Worm (Caenorhabditis elegans) whole organism, young adult: ENCODE results near the gene gst-28.

ENCODE experiments used
- B0019.2 ChIP-seq: fragments of 200-800 bp; sonication (Bioruptor generic); conservative IDR thresholded peaks from 2 replicates; pipeline ENCODE4 v1.3.6; 2022; ENCODE audit warnings: missing genetic modification reagents, missing genetic modification characterization, missing compliant biosample characterization
- B0035.1 ChIP-seq: sonication (generic microtip); optimal IDR thresholded peaks from 2 replicates; lab custom pipeline; 2016; ENCODE audit warnings: missing genetic modification characterization, mild to moderate bottlenecking, missing compliant biosample characterization, missing genotype, missing genetic modification reagents
- F22D6.2 ChIP-seq: sonication (generic microtip); optimal IDR thresholded peaks from 2 replicates; lab custom pipeline; 2016; ENCODE audit warnings: mild to moderate bottlenecking, missing genetic modification characterization, missing compliant biosample characterization
- F23B12.7 ChIP-seq: sonication (generic microtip); optimal IDR thresholded peaks from 2 replicates; lab custom pipeline; 2017; ENCODE audit warnings: missing genetic modification characterization, mild to moderate bottlenecking, missing compliant biosample characterization, antibody characterized with exemption, moderate library complexity; ENCODE audit not compliant: insufficient read depth
- F37B4.10 ChIP-seq: fragments of 200-800 bp; sonication (Bioruptor generic); IDR thresholded peaks from 2 replicates; pipeline ENCODE4 v1.3.6; 2022; ENCODE audit warnings: missing genetic modification characterization, missing compliant biosample characterization
- F52B5.7 ChIP-seq: sonication (generic microtip); optimal IDR thresholded peaks from 2 replicates; lab custom pipeline; 2016; ENCODE audit warnings: mild to moderate bottlenecking, missing genetic modification characterization, missing compliant biosample characterization
- K12H6.12 ChIP-seq: fragments of 200-800 bp; sonication (Bioruptor generic); optimal IDR thresholded peaks from 2 replicates; lab custom pipeline; 2018; ENCODE audit warnings: mild to moderate bottlenecking, missing genetic modification characterization, missing compliant biosample characterization
- T07F8.4 ChIP-seq: sonication (generic microtip); optimal IDR thresholded peaks from 2 replicates; lab custom pipeline; 2016; ENCODE audit warnings: mild to moderate bottlenecking, missing genetic modification characterization, moderate library complexity, missing compliant biosample characterization
- aptf-3 ChIP-seq: fragments of 200-800 bp; sonication (Bioruptor generic); IDR thresholded peaks from 2 replicates; pipeline ENCODE4 v1.3.6; 2022; ENCODE audit warnings: missing genetic modification characterization, missing compliant biosample characterization
- attf-3 ChIP-seq: fragments of 200-800 bp; sonication (Bioruptor generic); conservative IDR thresholded peaks from 2 replicates; pipeline ENCODE4 v1.3.6; 2022; ENCODE audit warnings: missing genetic modification reagents, missing genetic modification characterization, missing compliant biosample characterization
- bed-2 ChIP-seq: fragments of 200-800 bp; sonication (Bioruptor generic); IDR thresholded peaks from 2 replicates; pipeline ENCODE4 v1.3.6; 2022; ENCODE audit warnings: missing genetic modification reagents, missing genetic modification characterization, missing compliant biosample characterization
- ccch-3 ChIP-seq: fragments of 200-800 bp; sonication (Bioruptor generic); optimal IDR thresholded peaks from 2 replicates; lab custom pipeline; 2018; ENCODE audit warnings: mild to moderate bottlenecking, missing genetic modification characterization, missing compliant biosample characterization
- cebp-1 ChIP-seq, 2 experiments: fragments of 200-800 bp in 1 of 2; sonication (Bioruptor generic) in 1 of 2; sonication (generic microtip) in 1 of 2; IDR thresholded peaks in 1 of 2; optimal IDR thresholded peaks in 1 of 2; 2 replicates each; pipeline versions ENCODE4 v1.3.6 to Lab custom; 2017 to 2022; ENCODE audit warnings: missing compliant biosample characterization in 2 of 2, missing genetic modification characterization in 2 of 2, mild to moderate bottlenecking in 1 of 2, missing genetic modification reagents in 1 of 2, moderate library complexity in 1 of 2
- ceh-40 ChIP-seq: fragments of 200-800 bp; sonication (Bioruptor generic); IDR thresholded peaks from 2 replicates; pipeline ENCODE4 v1.3.6; 2022; ENCODE audit warnings: missing genetic modification characterization, missing compliant biosample characterization
- ceh-91 ChIP-seq: fragments of 200-800 bp; sonication (Bioruptor generic); IDR thresholded peaks from 2 replicates; pipeline ENCODE4 v1.3.6; 2022; ENCODE audit warnings: missing genetic modification reagents, missing genetic modification characterization, missing compliant biosample characterization
- dpff-1 ChIP-seq: sonication (generic microtip); optimal IDR thresholded peaks from 2 replicates; lab custom pipeline; 2017; ENCODE audit warnings: mild to moderate bottlenecking, missing genetic modification characterization, missing compliant biosample characterization
- dpl-1 ChIP-seq: fragments of 150-350 bp; optimal IDR thresholded peaks from 2 replicates; lab custom pipeline; 2014; ENCODE audit warnings: missing biosample characterization, missing genetic modification reagents, missing genetic modification characterization
- egl-44 ChIP-seq: fragments of 200-800 bp; sonication (Bioruptor generic); IDR thresholded peaks from 2 replicates; pipeline ENCODE4 v1.3.6; 2022; ENCODE audit warnings: missing genetic modification reagents, missing genetic modification characterization, missing compliant biosample characterization
- gei-17 ChIP-seq: fragments of 200-800 bp; sonication (Bioruptor generic); optimal IDR thresholded peaks from 2 replicates; lab custom pipeline; 2018; ENCODE audit warnings: mild to moderate bottlenecking, missing genetic modification characterization, missing compliant biosample characterization
- hmg-1.2 ChIP-seq: fragments of 200-800 bp; sonication (Bioruptor generic); IDR thresholded peaks from 2 replicates; pipeline ENCODE4 v1.3.6; 2022; ENCODE audit warnings: missing genetic modification reagents, missing genetic modification characterization, missing compliant biosample characterization
- hmg-20 ChIP-seq: fragments of 200-800 bp; sonication (Bioruptor generic); IDR thresholded peaks from 2 replicates; pipeline ENCODE4 v1.3.6; 2022; ENCODE audit warnings: missing genetic modification reagents, missing genetic modification characterization, missing compliant biosample characterization
- hsf-1 ChIP-seq: fragments of 200-800 bp; sonication (Bioruptor generic); IDR thresholded peaks from 2 replicates; pipeline ENCODE4 v1.3.6; 2022; ENCODE audit warnings: missing genetic modification reagents, missing genetic modification characterization, missing compliant biosample characterization
- let-607 ChIP-seq, 2 experiments: fragments of 200-800 bp in 1 of 2; sonication (Bioruptor generic) in 1 of 2; sonication (generic microtip) in 1 of 2; optimal IDR thresholded peaks; 2 replicates each; lab custom pipeline; 2016 to 2018; ENCODE audit warnings: mild to moderate bottlenecking in 2 of 2, missing compliant biosample characterization in 2 of 2, missing genetic modification characterization in 2 of 2, moderate library complexity in 2 of 2, missing genotype in 1 of 2
- lin-54 ChIP-seq: fragments of 200-800 bp; sonication (Bioruptor generic); optimal IDR thresholded peaks from 2 replicates; lab custom pipeline; 2018; ENCODE audit warnings: mild to moderate bottlenecking, missing genetic modification characterization, missing compliant biosample characterization
- lsl-1 ChIP-seq: fragments of 200-800 bp; sonication (Bioruptor generic); optimal IDR thresholded peaks from 2 replicates; lab custom pipeline; 2018; ENCODE audit warnings: mild to moderate bottlenecking, missing genetic modification characterization, moderate library complexity, missing compliant biosample characterization
- madf-10 ChIP-seq: sonication (generic microtip); optimal IDR thresholded peaks from 2 replicates; lab custom pipeline; 2016; ENCODE audit warnings: mild to moderate bottlenecking, missing genetic modification characterization, missing compliant biosample characterization
- madf-3 ChIP-seq: fragments of 200-800 bp; sonication (Bioruptor generic); IDR thresholded peaks from 2 replicates; pipeline ENCODE4 v1.3.6; 2022; ENCODE audit warnings: missing genetic modification reagents, missing genetic modification characterization, missing compliant biosample characterization
- mcd-1 ChIP-seq: fragments of 200-800 bp; sonication (Bioruptor generic); IDR thresholded peaks from 2 replicates; pipeline ENCODE4 v1.3.6; 2022; ENCODE audit warnings: missing genetic modification reagents, missing genetic modification characterization, missing compliant biosample characterization
- mel-28 ChIP-seq: sonication (generic microtip); optimal IDR thresholded peaks from 2 replicates; lab custom pipeline; 2016; ENCODE audit warnings: borderline replicate concordance, mild to moderate bottlenecking, missing genetic modification characterization, missing compliant biosample characterization
- nfya-2 ChIP-seq: fragments of 200-800 bp; sonication (Bioruptor generic); IDR thresholded peaks from 2 replicates; pipeline ENCODE4 v1.3.6; 2022; ENCODE audit warnings: missing genetic modification reagents, missing genetic modification characterization, missing compliant biosample characterization
- nfyb-1 ChIP-seq: fragments of 200-800 bp; sonication (Bioruptor generic); IDR thresholded peaks from 2 replicates; pipeline ENCODE4 v1.3.6; 2022; ENCODE audit warnings: missing genetic modification reagents, missing genetic modification characterization, missing compliant biosample characterization
- nhr-120 ChIP-seq: fragments of 200-800 bp; sonication (Bioruptor generic); IDR thresholded peaks from 2 replicates; pipeline ENCODE4 v1.3.6; 2022; ENCODE audit warnings: missing genetic modification characterization, missing compliant biosample characterization
- nhr-179 ChIP-seq: sonication (generic microtip); optimal IDR thresholded peaks from 2 replicates; lab custom pipeline; 2016; ENCODE audit warnings: mild to moderate bottlenecking, missing genetic modification characterization, missing compliant biosample characterization
- nhr-27 ChIP-seq: fragments of 200-800 bp; sonication (Bioruptor generic); optimal IDR thresholded peaks from 2 replicates; lab custom pipeline; 2018; ENCODE audit warnings: mild to moderate bottlenecking, missing genetic modification characterization, moderate library complexity, missing compliant biosample characterization
- nhr-80 ChIP-seq: sonication (generic microtip); optimal IDR thresholded peaks from 2 replicates; lab custom pipeline; 2016; ENCODE audit warnings: missing genetic modification characterization, missing compliant biosample characterization
- rcor-1 ChIP-seq: fragments of 200-800 bp; sonication (Bioruptor generic); IDR thresholded peaks from 2 replicates; pipeline ENCODE4 v1.3.6; 2022; ENCODE audit warnings: missing genetic modification reagents, missing genetic modification characterization, missing compliant biosample characterization
- sdz-38 ChIP-seq: sonication (generic microtip); optimal IDR thresholded peaks from 2 replicates; lab custom pipeline; 2016; ENCODE audit warnings: missing genotype, missing genetic modification characterization, missing compliant biosample characterization
- sptf-2 ChIP-seq: fragments of 200-800 bp; sonication (Bioruptor generic); optimal IDR thresholded peaks from 2 replicates; lab custom pipeline; 2018; ENCODE audit warnings: mild to moderate bottlenecking, missing genetic modification characterization, missing compliant biosample characterization
- unc-62 ChIP-seq: fragments of 150-350 bp; optimal IDR thresholded peaks from 2 replicates; lab custom pipeline; 2014; ENCODE audit warnings: missing biosample characterization, missing genetic modification reagents, missing genetic modification characterization
- xnd-1 ChIP-seq: sonication (generic microtip); optimal IDR thresholded peaks from 2 replicates; lab custom pipeline; 2016; ENCODE audit warnings: missing genotype, missing genetic modification reagents, missing genetic modification characterization, missing compliant biosample characterization
- zim-3 ChIP-seq: sonication (generic microtip); optimal IDR thresholded peaks from 2 replicates; lab custom pipeline; 2017; ENCODE audit warnings: mild to moderate bottlenecking, missing genetic modification characterization, moderate library complexity, missing compliant biosample characterization
- ztf-18 ChIP-seq: sonication (generic microtip); optimal IDR thresholded peaks from 2 replicates; lab custom pipeline; 2016; ENCODE audit warnings: missing genotype, mild to moderate bottlenecking, missing genetic modification characterization, missing compliant biosample characterization
- ztf-25 ChIP-seq: fragments of 200-800 bp; sonication (Bioruptor generic); IDR thresholded peaks from 2 replicates; pipeline ENCODE4 v1.3.6; 2022; ENCODE audit warnings: missing genetic modification reagents, missing genetic modification characterization, missing compliant biosample characterization
- ztf-28 ChIP-seq: fragments of 200-800 bp; sonication (Bioruptor generic); IDR thresholded peaks from 2 replicates; pipeline ENCODE4 v1.3.6; 2022; ENCODE audit warnings: missing genetic modification reagents, missing genetic modification characterization, missing compliant biosample characterization
- ztf-3 ChIP-seq: fragments of 200-800 bp; sonication (Bioruptor generic); optimal IDR thresholded peaks from 2 replicates; lab custom pipeline; 2018; ENCODE audit warnings: mild to moderate bottlenecking, missing genetic modification characterization, missing compliant biosample characterization
- ztf-6 ChIP-seq: fragments of 200-800 bp; sonication (Bioruptor generic); IDR thresholded peaks from 2 replicates; pipeline ENCODE4 v1.3.6; 2022; ENCODE audit warnings: missing genetic modification reagents, missing genetic modification characterization, missing compliant biosample characterization

Gene gst-28

DNA sequence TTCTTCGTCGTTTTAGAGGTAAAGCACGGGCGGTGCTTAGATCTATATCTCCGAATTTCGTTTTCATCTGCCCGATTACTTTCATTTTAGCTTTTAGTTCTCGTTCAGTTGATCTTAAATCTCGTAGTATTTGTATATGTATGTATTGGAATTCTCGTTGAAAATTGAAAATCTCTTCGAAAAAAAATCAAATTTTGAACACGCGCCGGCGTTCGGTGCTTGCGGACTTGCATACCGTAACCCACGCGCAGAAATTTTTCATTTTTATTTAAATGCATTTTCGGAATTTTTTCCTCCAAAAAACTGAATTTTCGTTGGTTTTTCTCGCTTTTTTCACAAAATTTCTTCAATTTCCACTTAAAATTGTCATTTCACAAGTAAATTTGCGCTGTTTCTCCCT is 40.8 kb upstream of the gst-28 start (continued):
- no peak for TF ChIP-seq mel-28 (tag; lab: Kevin White, UChicago)
- no peak for TF ChIP-seq nhr-120 (GFP tag; lab: Robert Waterston, UW)
- peak; percentile 19 for TF ChIP-seq F23B12.7 (tag; lab: Kevin White, UChicago)
- 0 out of 2 replicates have a peak, but pooled peaks have one; percentile 16 for TF ChIP-seq hmg-1.2 (GFP tag; lab: Robert Waterston, UW)
- no peak for TF ChIP-seq nfya-2 (GFP tag; lab: Robert Waterston, UW)
- no peak for TF ChIP-seq zim-3 (tag; lab: Kevin White, UChicago)
- TF ChIP-seq ccch-3 (GFP tag; lab: Kevin White, UChicago), result no peak
- no peak for TF ChIP-seq madf-10 (tag; lab: Kevin White, UChicago)
- TF ChIP-seq nhr-179 (tag; lab: Kevin White, UChicago), result no peak

ce11 chrII:15207562-15207961 is 40.2 kb upstream of the gst-28 start:
- peak; percentile 65 for TF ChIP-seq nhr-80 (tag; lab: Kevin White, UChicago)
- no peak for TF ChIP-seq ztf-28
- TF ChIP-seq egl-44 (GFP tag; lab: Robert Waterston, UW), result no peak
- 0 out of 2 replicates have a peak, but pooled peaks have one; percentile 5 for TF ChIP-seq ztf-25 (GFP tag; lab: Robert Waterston, UW)

ce11 chrII:15206234-15206633 is 38.9 kb upstream of the gst-28 start:
- TF ChIP-seq B0019.2 (no peak), dpff-1 (tag; lab: Kevin White, UChicago) (no peak), lin-54 (GFP tag; lab: Kevin White, UChicago) (no peak), ceh-40 (no peak), nhr-27 (no peak), ceh-91 (GFP tag; lab: Robert Waterston, UW) (no peak), madf-3 (GFP tag; lab: Robert Waterston, UW) (no peak), ztf-6 (GFP tag; lab: Robert Waterston, UW) (no peak), B0035.1 (no peak), aptf-3 (GFP tag; lab: Robert Waterston, UW) (no peak), lsl-1 (GFP tag; lab: Kevin White, UChicago) (no peak), ztf-18 (tag; lab: Kevin White, UChicago) (no peak), bed-2 (no peak), mcd-1 (GFP tag; lab: Robert Waterston, UW) (peak; percentile 50), F23B12.7 (tag; lab: Kevin White, UChicago) (no peak), nfyb-1 (0 out of 2 replicates have a peak, but pooled peaks have one; percentile 39)
- TF ChIP-seq, all 124 proteins: peak for 2

- TF ChIP-seq T07F8.4 (no peak), attf-3 (GFP tag; lab: Robert Waterston, UW) (no peak), cebp-1 (GFP tag; IDR thresholded peaks at IDR 0.05; lab: Robert Waterston, UW) (no peak), cebp-1 (tag; optimal IDR thresholded peaks at IDR 0.05; lab: Kevin White, UChicago) (peak; percentile 18), let-607 (tag; optimal IDR thresholded peaks at IDR 0.05; lab: Kevin White, UChicago) (no peak), B0019.2 (no peak), F52B5.7 (tag; lab: Kevin White, UChicago) (no peak), dpl-1 (GFP tag; lab: Kevin White, UChicago) (no peak), sdz-38 (no peak), hmg-20 (no peak), K12H6.12 (no peak), xnd-1 (tag; lab: Kevin White, UChicago) (no peak), ztf-3 (no peak), F37B4.10 (GFP tag; lab: Robert Waterston, UW) (no peak), F22D6.2 (tag; lab: Kevin White, UChicago) (no peak), gei-17 (GFP tag; lab: Kevin White, UChicago) (no peak), rcor-1 (GFP tag; lab: Robert Waterston, UW) (no peak), hsf-1 (no peak), unc-62 (GFP tag; lab: Kevin White, UChicago) (no peak), sptf-2 (GFP tag; lab: Kevin White, UChicago) (no peak)
These were observed 38.0 kb upstream of the gst-28 start for ce11 chrII:15205346-15205745.
